Worm (Caenorhabditis elegans) whole organism, L3 larva: ENCODE results near the gene dyci-1.

ENCODE experiments used
- ceh-82 ChIP-seq: fragments of 150-350 bp; optimal IDR thresholded peaks from 2 replicates; lab custom pipeline; 2014; ENCODE audit warnings: missing biosample characterization, missing genetic modification characterization
- lin-39 ChIP-seq: fragments of 150-350 bp; optimal IDR thresholded peaks from 2 replicates; lab custom pipeline; 2018; ENCODE audit warnings: missing biosample characterization, missing genetic modification reagents, missing genetic modification characterization
- lsy-12 ChIP-seq: sonication (generic microtip); optimal IDR thresholded peaks from 2 replicates; lab custom pipeline; 2016; ENCODE audit warnings: mild to moderate bottlenecking, missing genetic modification characterization, missing compliant biosample characterization
- nhr-237 ChIP-seq: fragments of 150-350 bp; optimal IDR thresholded peaks from 2 replicates; lab custom pipeline; 2014; ENCODE audit warnings: missing biosample characterization, missing genetic modification characterization
- nhr-25 ChIP-seq: sonication (generic microtip); optimal IDR thresholded peaks from 2 replicates; lab custom pipeline; 2017; ENCODE audit warnings: missing biosample characterization, missing genetic modification characterization
- pha-4 ChIP-seq: fragments of 150-350 bp; optimal IDR thresholded peaks from 2 replicates; lab custom pipeline; 2014; ENCODE audit warnings: missing biosample characterization, missing genetic modification reagents, missing genetic modification characterization
- ztf-11 ChIP-seq: fragments of 150-350 bp; optimal IDR thresholded peaks from 2 replicates; lab custom pipeline; 2014; ENCODE audit warnings: missing biosample characterization, missing genetic modification characterization

- TF ChIP-seq lin-39 (tag; lab: Kevin White, UChicago) (no peak), nhr-25 (tag; lab: Kevin White, UChicago) (no peak), pha-4 (tag; lab: Kevin White, UChicago) (no peak), ceh-82 (no peak), nhr-237 (tag; lab: Kevin White, UChicago) (no peak), ztf-11 (tag; lab: Kevin White, UChicago) (no peak), lsy-12 (no peak)
Observed at ce11 chrIV:6804815-6805214, 19.7 kb upstream of the dyci-1 start, which contains the start of gene C17H12.37.
